Worm (Caenorhabditis elegans) whole organism, young adult: Measurements from ENCODE around the gene C48B4.13.

ENCODE experiments used
- F39B2.1 ChIP-seq: fragments of 200-800 bp; sonication (Bioruptor generic); IDR thresholded peaks from 2 replicates; pipeline ENCODE4 v1.3.6; 2022; ENCODE audit warnings: missing genetic modification reagents, missing genetic modification characterization, missing compliant biosample characterization
- F49E8.2 ChIP-seq: sonication (generic microtip); optimal IDR thresholded peaks from 3 replicates; lab custom pipeline; 2017; ENCODE audit warnings: missing genetic modification characterization, mild to moderate bottlenecking, missing compliant biosample characterization, antibody characterized with exemption, moderate library complexity; ENCODE audit not compliant: insufficient read depth
- T26A5.8 ChIP-seq: sonication (generic microtip); optimal IDR thresholded peaks from 2 replicates; lab custom pipeline; 2016; ENCODE audit warnings: missing genetic modification characterization, missing compliant biosample characterization
- ama-1 ChIP-seq, 3 experiments: fragments of 150-350 bp in 1 of 3; sonication (generic microtip) in 2 of 3; optimal IDR thresholded peaks; 2 replicates each; lab custom pipeline; 2014 to 2018; ENCODE audit warnings: missing biosample characterization in 2 of 3, missing genetic modification characterization in 2 of 3, missing genetic modification reagents in 2 of 3
- cebp-2 ChIP-seq: fragments of 200-800 bp; sonication (Bioruptor generic); IDR thresholded peaks from 2 replicates; pipeline ENCODE4 v1.3.6; 2022; ENCODE audit warnings: missing genetic modification characterization, missing compliant biosample characterization
- dox-1 ChIP-seq: fragments of 200-800 bp; sonication (Bioruptor generic); IDR thresholded peaks from 2 replicates; pipeline ENCODE4 v1.3.6; 2022; ENCODE audit warnings: missing genetic modification reagents, missing genetic modification characterization, missing compliant biosample characterization
- ets-4 ChIP-seq: fragments of 200-800 bp; sonication (Bioruptor generic); optimal IDR thresholded peaks from 2 replicates; lab custom pipeline; 2018; ENCODE audit warnings: mild to moderate bottlenecking, missing genetic modification characterization, missing compliant biosample characterization
- lin-26 ChIP-seq: fragments of 200-800 bp; sonication (Bioruptor generic); IDR thresholded peaks from 2 replicates; pipeline ENCODE4 v1.3.6; 2022; ENCODE audit warnings: missing genetic modification reagents, missing genetic modification characterization, missing compliant biosample characterization
- nfya-1 ChIP-seq: sonication (generic microtip); optimal IDR thresholded peaks from 2 replicates; lab custom pipeline; 2017; ENCODE audit warnings: antibody characterized with exemption, missing compliant biosample characterization, missing genetic modification characterization, borderline replicate concordance; ENCODE audit not compliant: insufficient read depth
- repo-1 ChIP-seq: sonication (generic microtip); optimal IDR thresholded peaks from 2 replicates; lab custom pipeline; 2017; ENCODE audit warnings: mild to moderate bottlenecking, missing genetic modification characterization, missing compliant biosample characterization
- snpc-4 ChIP-seq, 5 experiments: fragments of 150-350 bp in 1 of 5; sonication (generic microtip) in 4 of 5; optimal IDR thresholded peaks; 2 replicates each; lab custom pipeline; 2014 to 2018; ENCODE audit warnings: missing genetic modification characterization in 5 of 5, missing biosample characterization in 3 of 5, antibody characterized with exemption in 2 of 5, mild to moderate bottlenecking in 2 of 5, missing compliant biosample characterization in 2 of 5, missing genotype in 2 of 5, moderate library complexity in 2 of 5, missing genetic modification reagents in 1 of 5
- unc-130 ChIP-seq: sonication (generic microtip); optimal IDR thresholded peaks from 2 replicates; lab custom pipeline; 2016; ENCODE audit warnings: missing genetic modification reagents, missing genetic modification characterization, missing compliant biosample characterization
- unc-62 ChIP-seq: fragments of 150-350 bp; optimal IDR thresholded peaks from 2 replicates; lab custom pipeline; 2014; ENCODE audit warnings: missing biosample characterization, missing genetic modification reagents, missing genetic modification characterization
- ztf-26 ChIP-seq: sonication (generic microtip); optimal IDR thresholded peaks from 2 replicates; lab custom pipeline; 2017; ENCODE audit warnings: missing genetic modification characterization, missing compliant biosample characterization

ce11 chrIII:9598168-9598567 lies 29.6 kb downstream of the C48B4.13 start, which contains the start of gene F58A4.1:
- TF ChIP-seq unc-62 (GFP tag; lab: Kevin White, UChicago) (no peak), T26A5.8 (tag; lab: Kevin White, UChicago) (no peak), unc-130 (GFP tag; lab: Kevin White, UChicago) (no peak), ztf-26 (no peak), ama-1 (optimal IDR thresholded peaks at IDR 0.05; lab: Kevin White, UChicago) (no peak), ama-1 (GFP tag; optimal IDR thresholded peaks at IDR 0.05; lab: Kevin White, UChicago) (no peak), dox-1 (GFP tag; lab: Robert Waterston, UW) (no peak), snpc-4 (GFP tag; optimal IDR thresholded peaks at IDR 0.05; lab: Kevin White, UChicago) (no peak), snpc-4 (tag; optimal IDR thresholded peaks at IDR 0.05; lab: Kevin White, UChicago) (no peak), repo-1 (tag; lab: Kevin White, UChicago) (no peak), cebp-2 (GFP tag; lab: Robert Waterston, UW) (no peak), F39B2.1 (GFP tag; lab: Robert Waterston, UW) (no peak), lin-26 (no peak), F49E8.2 (tag; lab: Kevin White, UChicago) (no peak), ets-4 (GFP tag; lab: Kevin White, UChicago) (no peak), nfya-1 (tag; lab: Kevin White, UChicago) (no peak)
